Worm (Caenorhabditis elegans) whole organism, early embryonic: Measurements from ENCODE around the gene fut-2.

Experiments used
- B0310.2 ChIP-seq: sonication (generic microtip); optimal IDR thresholded peaks from 2 replicates; lab custom pipeline; 2016; ENCODE audit warnings: mild to moderate bottlenecking, missing genetic modification characterization, missing compliant biosample characterization
- F13C5.2 ChIP-seq: sonication (generic microtip); optimal IDR thresholded peaks from 2 replicates; lab custom pipeline; 2017; ENCODE audit warnings: mild to moderate bottlenecking, missing genetic modification characterization, inconsistent platforms, missing compliant biosample characterization
- aly-1 ChIP-seq: sonication (generic microtip); optimal IDR thresholded peaks from 2 replicates; lab custom pipeline; 2016; ENCODE audit warnings: missing genetic modification characterization, missing compliant biosample characterization
- ama-1 ChIP-seq: fragments of 150-350 bp; optimal IDR thresholded peaks from 2 replicates; lab custom pipeline; 2014
- ceh-13 ChIP-seq: fragments of 200-800 bp; sonication (Bioruptor generic); optimal IDR thresholded peaks from 2 replicates; lab custom pipeline; 2018; ENCODE audit warnings: mild to moderate bottlenecking, missing genetic modification characterization, missing compliant biosample characterization
- ceh-36 ChIP-seq: sonication (generic microtip); optimal IDR thresholded peaks from 2 replicates; lab custom pipeline; 2016; ENCODE audit warnings: missing genetic modification characterization, inconsistent platforms, missing compliant biosample characterization
- ets-7 ChIP-seq: sonication (generic microtip); optimal IDR thresholded peaks from 2 replicates; lab custom pipeline; 2016; ENCODE audit warnings: missing genotype, missing genetic modification characterization, missing compliant biosample characterization
- flt-1 ChIP-seq: fragments of 200-800 bp; sonication (Bioruptor generic); IDR thresholded peaks from 2 replicates; pipeline ENCODE4 v1.3.6; 2022; ENCODE audit warnings: missing genetic modification characterization, missing compliant biosample characterization
- hmbx-1 ChIP-seq: sonication (generic microtip); optimal IDR thresholded peaks from 2 replicates; lab custom pipeline; 2016; ENCODE audit warnings: mild to moderate bottlenecking, missing genetic modification characterization, missing compliant biosample characterization
- hmg-4 ChIP-seq: fragments of 200-800 bp; sonication (Bioruptor generic); optimal IDR thresholded peaks from 2 replicates; lab custom pipeline; 2018; ENCODE audit warnings: mild to moderate bottlenecking, missing genetic modification characterization, missing compliant biosample characterization
- hnd-1 ChIP-seq: sonication (generic microtip); optimal IDR thresholded peaks from 2 replicates; lab custom pipeline; 2016; ENCODE audit warnings: missing genetic modification characterization, missing compliant biosample characterization
- pes-1 ChIP-seq: fragments of 200-800 bp; sonication (Bioruptor generic); IDR thresholded peaks from 2 replicates; pipeline ENCODE4 v1.3.6; 2022; ENCODE audit warnings: missing genetic modification reagents, missing genetic modification characterization, missing compliant biosample characterization
- scrt-1 ChIP-seq: fragments of 200-800 bp; sonication (Bioruptor generic); IDR thresholded peaks from 2 replicates; pipeline ENCODE4 v1.3.6; 2022; ENCODE audit warnings: missing genetic modification characterization, missing compliant biosample characterization
- sea-1 ChIP-seq: fragments of 200-800 bp; sonication (Bioruptor generic); conservative IDR thresholded peaks from 2 replicates; pipeline ENCODE4 v1.3.6; 2022; ENCODE audit warnings: missing genetic modification characterization, missing compliant biosample characterization
- tbx-11 ChIP-seq: fragments of 200-800 bp; sonication (Bioruptor generic); IDR thresholded peaks from 2 replicates; pipeline ENCODE4 v1.3.6; 2022; ENCODE audit warnings: missing genetic modification characterization, missing compliant biosample characterization
- tbx-37 ChIP-seq: fragments of 200-800 bp; sonication (Bioruptor generic); conservative IDR thresholded peaks from 2 replicates; pipeline ENCODE4 v1.3.6; 2022; ENCODE audit warnings: missing genetic modification reagents, missing genetic modification characterization, missing compliant biosample characterization
- tra-4 ChIP-seq: sonication (generic microtip); optimal IDR thresholded peaks from 2 replicates; lab custom pipeline; 2017; ENCODE audit warnings: missing genetic modification characterization, missing compliant biosample characterization

The fut-2 gene

DNA sequence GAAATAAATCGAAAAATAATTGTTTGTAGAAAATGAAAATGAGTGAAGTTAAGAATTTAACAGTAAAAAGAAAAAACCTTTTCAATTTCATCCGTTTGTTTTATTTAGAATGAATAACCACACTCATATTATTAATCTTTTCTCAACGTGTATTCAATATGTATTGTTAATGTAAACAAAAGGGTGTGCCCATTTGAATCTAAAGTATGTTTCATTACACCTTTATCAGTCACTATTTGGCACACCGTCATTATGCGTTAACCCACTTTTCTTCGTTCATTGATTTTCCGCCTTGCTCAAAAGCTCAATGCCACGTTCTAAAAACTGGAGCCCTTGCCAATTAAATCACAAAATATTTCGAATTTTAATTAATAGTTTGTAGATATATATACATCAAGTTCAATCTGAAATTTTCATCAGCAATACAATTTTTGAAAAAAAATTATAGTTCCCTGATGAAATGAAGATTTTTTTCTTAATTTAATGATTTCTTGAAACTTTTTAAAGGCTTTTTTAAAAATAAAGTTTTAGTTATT is 9.8 kb downstream of the fut-2 start, which contains the start of gene K04A8.1:
K04A8.1 (plus strand) TSS at position 486 of the 536 bp plus-strand sequence.
- TF ChIP-seq flt-1 (no peak), tbx-37 (GFP tag; lab: Robert Waterston, UW) (no peak), tbx-11 (GFP tag; lab: Robert Waterston, UW) (no peak), pes-1 (no peak), aly-1 (no peak), hmg-4 (no peak)

DNA sequence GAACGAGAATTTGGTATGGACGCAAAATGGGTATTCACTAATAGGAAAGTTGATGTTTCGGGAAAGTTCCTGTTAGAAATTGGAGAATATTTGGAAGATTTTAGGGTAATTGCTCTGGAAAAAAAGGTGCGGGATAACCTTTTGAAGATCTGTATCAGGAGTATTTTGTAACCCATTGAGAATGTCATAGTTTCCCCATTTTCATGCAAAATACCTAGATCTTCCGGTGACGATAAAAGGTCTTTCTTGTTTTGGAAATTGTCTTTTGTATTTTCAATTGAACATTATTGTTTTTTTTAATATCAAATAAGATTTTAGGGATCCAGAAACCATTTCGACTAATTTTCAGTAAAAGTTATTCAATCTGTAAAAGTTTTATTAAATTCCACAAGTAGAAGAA is 14.1 kb downstream of the fut-2 start, which contains the start of gene spp-19:
spp-19 (minus strand) TSS at position 101 of the 400 bp plus-strand sequence.
- TF ChIP-seq tra-4 = no peak
- no peak for TF ChIP-seq hnd-1
- TF ChIP-seq B0310.2 = no peak
- TF ChIP-seq aly-1 = no peak

DNA sequence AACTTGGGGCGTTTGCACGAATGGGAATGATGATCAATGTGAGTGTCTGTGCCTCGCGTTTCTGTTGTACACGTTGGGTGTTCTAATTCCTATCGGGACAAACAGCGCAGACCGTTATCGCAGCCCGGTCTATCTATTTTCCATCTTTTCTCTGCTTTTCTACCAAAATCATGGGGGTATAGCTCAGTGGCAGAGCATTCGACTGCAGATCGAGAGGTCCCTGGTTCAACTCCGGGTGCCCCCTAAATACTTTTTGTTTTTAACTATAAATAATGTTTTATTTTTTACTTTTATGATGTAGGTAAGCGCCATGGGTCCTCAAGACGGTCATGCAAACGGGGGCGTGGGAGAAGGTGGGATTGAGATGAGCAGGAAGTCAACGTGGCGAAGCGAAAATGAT is 16.1 kb downstream of the fut-2 start:
- TF ChIP-seq ceh-13 (GFP tag; lab: Kevin White, UChicago) = no peak
- TF ChIP-seq tbx-11 (GFP tag; lab: Robert Waterston, UW) = 0 out of 2 replicates have a peak, but pooled peaks have one; percentile 52

DNA sequence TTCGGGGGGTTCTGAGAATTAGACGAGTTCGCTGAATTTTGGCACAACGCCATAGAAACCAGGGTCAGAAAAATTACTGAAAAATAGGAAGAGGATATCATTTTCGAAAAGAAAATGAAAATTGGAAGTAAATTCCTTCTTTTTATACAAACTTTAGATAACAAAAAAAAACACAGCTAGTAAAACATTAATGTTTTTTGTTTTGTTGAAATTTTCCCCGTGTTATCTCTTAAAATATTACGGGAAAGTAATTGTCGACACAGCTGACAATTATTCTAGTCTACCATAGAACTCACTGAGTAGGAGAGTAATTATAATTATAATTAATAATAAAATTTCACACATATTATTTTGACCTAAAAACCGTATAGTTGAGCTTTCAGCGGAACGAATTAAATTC is 16.6 kb downstream of the fut-2 start, which contains the start of gene spp-26:
spp-26 (minus strand) TSS at position 101 of the 400 bp plus-strand sequence.
- no peak for TF ChIP-seq hmbx-1 (tag; lab: Kevin White, UChicago)
- no peak for TF ChIP-seq hnd-1
- no peak for TF ChIP-seq ets-7 (tag; lab: Kevin White, UChicago)
- no peak for TF ChIP-seq aly-1
- no peak for TF ChIP-seq ama-1 (lab: Kevin White, UChicago)
- no peak for TF ChIP-seq F13C5.2 (tag; lab: Kevin White, UChicago)
- no peak for TF ChIP-seq sea-1 (GFP tag; lab: Robert Waterston, UW)
- TF ChIP-seq scrt-1 (GFP tag; lab: Robert Waterston, UW) = no peak
- no peak for TF ChIP-seq flt-1
- no peak for TF ChIP-seq B0310.2
- TF ChIP-seq pes-1 = no peak
- no peak for TF ChIP-seq tbx-37 (GFP tag; lab: Robert Waterston, UW)
- no peak for TF ChIP-seq ceh-13 (GFP tag; lab: Kevin White, UChicago)
- no peak for TF ChIP-seq tra-4
- TF ChIP-seq ceh-36 (tag; lab: Kevin White, UChicago) = no peak
- TF ChIP-seq tbx-11 (GFP tag; lab: Robert Waterston, UW) = no peak
- no peak for TF ChIP-seq hmg-4

DNA sequence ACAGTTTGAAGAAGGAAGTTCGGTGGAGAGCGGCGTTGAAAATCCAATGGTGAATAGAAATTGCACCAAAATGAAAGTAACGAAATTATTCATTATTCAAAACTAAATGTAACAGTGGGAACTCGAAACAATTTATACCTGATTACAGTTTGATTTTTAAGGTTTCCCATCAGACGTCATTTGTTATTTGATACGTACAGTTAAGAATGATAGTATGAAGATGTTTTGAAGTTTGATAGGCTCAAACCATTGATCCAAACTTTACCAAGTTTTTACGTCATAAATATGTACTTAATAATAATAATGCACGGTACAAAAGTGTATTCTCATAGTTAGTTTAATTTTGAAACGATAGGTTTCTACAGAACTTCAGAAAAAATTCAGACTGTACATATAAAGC is 17.6 kb downstream of the fut-2 start, which contains the start of gene spp-20:
spp-20 (minus strand) TSS at position 101 of the 400 bp plus-strand sequence.
- TF ChIP-seq sea-1 (GFP tag; lab: Robert Waterston, UW) (no peak), tra-4 (no peak), ets-7 (tag; lab: Kevin White, UChicago) (no peak), tbx-37 (GFP tag; lab: Robert Waterston, UW) (no peak), hnd-1 (no peak), hmg-4 (no peak), scrt-1 (GFP tag; lab: Robert Waterston, UW) (no peak), pes-1 (no peak), hmbx-1 (tag; lab: Kevin White, UChicago) (no peak), aly-1 (no peak), B0310.2 (no peak)

DNA sequence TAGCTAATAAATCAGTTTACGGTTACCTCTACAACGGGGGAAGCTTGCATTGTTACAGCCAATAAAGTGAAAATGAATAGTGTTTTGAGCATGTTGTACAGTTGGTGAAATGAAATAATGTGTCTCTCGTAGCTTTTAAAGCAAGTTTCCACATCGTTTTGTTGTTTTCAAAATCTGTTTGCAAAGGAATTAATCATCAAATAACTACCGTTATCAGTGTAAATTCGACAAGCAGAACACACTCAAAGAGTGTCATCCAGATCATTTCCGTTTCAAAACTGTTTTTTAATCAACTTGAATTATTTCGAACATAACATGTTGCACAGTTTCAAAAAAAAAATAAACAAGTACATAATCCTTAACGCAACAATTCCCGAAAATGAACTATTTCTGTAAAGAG is 18.7 kb downstream of the fut-2 start, which contains the start of gene spp-27:
spp-27 (minus strand) TSS at position 101 of the 400 bp plus-strand sequence.
- TF ChIP-seq aly-1 (no peak), ceh-13 (GFP tag; lab: Kevin White, UChicago) (no peak), pes-1 (no peak), ama-1 (lab: Kevin White, UChicago) (no peak), B0310.2 (no peak), tra-4 (no peak), hmbx-1 (tag; lab: Kevin White, UChicago) (no peak), tbx-11 (GFP tag; lab: Robert Waterston, UW) (no peak), F13C5.2 (tag; lab: Kevin White, UChicago) (no peak), ets-7 (tag; lab: Kevin White, UChicago) (no peak)

DNA sequence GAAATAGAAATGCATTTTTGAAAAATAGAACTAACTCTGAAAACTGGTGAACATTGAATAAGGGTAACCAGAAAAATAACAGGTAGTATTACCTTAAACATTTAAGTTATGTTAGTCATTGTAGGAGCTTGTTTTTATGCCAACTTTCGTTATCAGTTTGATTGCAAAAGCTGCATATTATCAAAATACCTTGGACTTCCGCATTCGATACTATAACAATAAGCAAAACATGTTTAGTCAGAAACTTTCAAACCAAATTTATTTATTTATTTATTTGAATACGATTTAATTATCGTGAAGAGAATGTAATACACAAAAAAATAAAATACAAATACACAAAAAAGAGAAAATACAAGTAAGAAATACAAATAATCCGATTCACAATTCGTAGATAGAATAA is 21.4 kb downstream of the fut-2 start, which contains the start of gene K04A8.19:
K04A8.19 (minus strand) TSS at position 101 of the 400 bp plus-strand sequence.
- TF ChIP-seq sea-1 (GFP tag; lab: Robert Waterston, UW) (no peak), hmg-4 (no peak), F13C5.2 (tag; lab: Kevin White, UChicago) (no peak), B0310.2 (no peak), tbx-37 (GFP tag; lab: Robert Waterston, UW) (no peak), ceh-13 (GFP tag; lab: Kevin White, UChicago) (no peak), ceh-36 (tag; lab: Kevin White, UChicago) (no peak), ama-1 (lab: Kevin White, UChicago) (no peak), flt-1 (no peak), tbx-11 (GFP tag; lab: Robert Waterston, UW) (no peak), scrt-1 (GFP tag; lab: Robert Waterston, UW) (no peak), pes-1 (no peak), aly-1 (no peak), tra-4 (no peak), hmbx-1 (tag; lab: Kevin White, UChicago) (no peak), hnd-1 (no peak), ets-7 (tag; lab: Kevin White, UChicago) (no peak)

DNA sequence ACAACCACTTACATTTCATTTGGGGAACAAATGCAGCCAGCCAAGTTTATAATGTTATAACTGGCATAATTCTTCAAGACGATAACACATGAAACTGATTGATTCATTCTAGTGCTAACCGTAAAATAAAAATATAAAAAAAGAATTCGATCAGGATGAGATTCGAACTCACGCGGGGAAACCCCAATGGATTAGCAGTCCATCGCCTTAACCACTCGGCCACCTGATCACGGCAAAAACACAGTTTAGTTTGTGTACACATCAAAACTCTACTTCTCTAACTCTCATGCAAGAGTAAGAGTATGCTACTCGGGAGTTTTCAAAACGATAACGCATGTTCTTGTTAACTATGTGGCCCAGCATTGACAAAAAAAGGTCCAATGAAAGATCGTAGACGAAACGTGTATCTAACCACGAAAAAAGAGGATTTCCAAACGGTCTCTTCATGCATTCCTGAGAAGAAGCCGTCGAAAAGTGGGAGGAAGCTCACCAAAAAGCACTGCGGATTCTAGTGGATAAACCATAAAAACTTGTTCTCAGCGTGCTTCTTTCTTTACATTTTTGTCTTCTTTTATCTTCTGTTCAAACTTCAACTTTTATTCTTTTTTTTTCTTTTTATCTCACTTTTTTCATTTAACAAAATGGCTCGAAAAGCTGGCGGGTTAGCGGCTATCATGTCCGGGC is 23.8 kb downstream of the fut-2 start, which contains the start of gene twk-10:
twk-10 (plus strand) TSS at position 634 of the 684 bp plus-strand sequence.
- TF ChIP-seq ceh-36 (tag; lab: Kevin White, UChicago) (peak; percentile 23), hmbx-1 (tag; lab: Kevin White, UChicago) (no peak), F13C5.2 (tag; lab: Kevin White, UChicago) (no peak), flt-1 (peak; percentile 48), hmg-4 (no peak), ama-1 (lab: Kevin White, UChicago) (no peak), scrt-1 (GFP tag; lab: Robert Waterston, UW) (peak; percentile 62; the same call in 1 of the 2 replicates), pes-1 (no peak; the same call in 1 of the 2 replicates), tbx-37 (GFP tag; lab: Robert Waterston, UW) (0 out of 2 replicates have a peak, but pooled peaks have one; percentile 39), tbx-11 (GFP tag; lab: Robert Waterston, UW) (no peak)
